Worm (Caenorhabditis elegans) whole organism, L2 larva: ENCODE data around the gene ins-4.

Source experiments
- ama-1 ChIP-seq: fragments of 150-350 bp; optimal IDR thresholded peaks from 2 replicates; lab custom pipeline; 2018; ENCODE audit warnings: inconsistent platforms
- nhr-77 ChIP-seq: fragments of 150-350 bp; optimal IDR thresholded peaks from 2 replicates; lab custom pipeline; 2014; ENCODE audit warnings: missing biosample characterization, missing genetic modification characterization
- ztf-4 ChIP-seq: fragments of 150-350 bp; optimal IDR thresholded peaks from 2 replicates; lab custom pipeline; 2014; ENCODE audit warnings: missing biosample characterization, missing genetic modification characterization

ce11 chrII:6022596-6022995 is 26.4 kb downstream of the ins-4 start:
- TF ChIP-seq ama-1 (lab: Kevin White, UChicago) (no peak), nhr-77 (tag; lab: Kevin White, UChicago) (no peak), ztf-4 (tag; lab: Kevin White, UChicago) (no peak)
